Fruit fly (Drosophila melanogaster) whole organism, embryonic: ENCODE measurements around the gene ClpP.

Source experiments
- Blimp-1 ChIP-seq: fragments of 200-800 bp; sonication (Bioruptor generic); optimal IDR thresholded peaks from 3 replicates; lab custom pipeline; 2018; ENCODE audit warnings: missing biosample characterization, missing genetic modification characterization, mild to moderate bottlenecking, moderate library complexity, missing genetic modification reagents
- CG10267 ChIP-seq: fragments of 200-800 bp; sonication (Bioruptor generic); optimal IDR thresholded peaks from 2 replicates; lab custom pipeline; 2018; ENCODE audit warnings: missing biosample characterization, mild to moderate bottlenecking, missing genetic modification characterization, moderate library complexity
- CG10654 ChIP-seq: fragments of 200-800 bp; sonication (Bioruptor generic); optimal IDR thresholded peaks from 2 replicates; lab custom pipeline; 2016; ENCODE audit warnings: missing biosample characterization, missing genetic modification characterization
- CG11247 ChIP-seq: fragments of 200-800 bp; sonication (Bioruptor generic); IDR thresholded peaks from 2 replicates; pipeline ENCODE4 v1.3.6; 2022; ENCODE audit warnings: missing biosample characterization, missing genetic modification characterization
- CG11456 ChIP-seq: fragments of 200-800 bp; sonication (Bioruptor generic); IDR thresholded peaks from 3 replicates; pipeline ENCODE4 v1.3.6; 2022; ENCODE audit warnings: missing biosample characterization, missing genetic modification characterization
- CG12104 ChIP-seq: fragments of 200-800 bp; sonication (Bioruptor generic); optimal IDR thresholded peaks from 3 replicates; lab custom pipeline; 2016; ENCODE audit warnings: missing biosample characterization, missing genetic modification characterization
- CG13287 ChIP-seq: fragments of 200-800 bp; sonication (Bioruptor generic); IDR thresholded peaks from 2 replicates; pipeline ENCODE4 v1.3.6; 2022; ENCODE audit warnings: missing biosample characterization, missing genetic modification characterization; ENCODE audit not compliant: partially characterized antibody
- CG13624 ChIP-seq: fragments of 200-800 bp; sonication (Bioruptor generic); optimal IDR thresholded peaks from 2 replicates; lab custom pipeline; 2016; ENCODE audit warnings: missing biosample characterization, missing genetic modification characterization
- CG13775 ChIP-seq: fragments of 200-800 bp; sonication (Bioruptor generic); optimal IDR thresholded peaks from 3 replicates; lab custom pipeline; 2017; ENCODE audit warnings: missing biosample characterization, mild to moderate bottlenecking, missing genetic modification characterization
- CG14710 ChIP-seq: fragments of 200-800 bp; sonication (Bioruptor generic); optimal IDR thresholded peaks from 3 replicates; lab custom pipeline; 2019; ENCODE audit warnings: missing biosample characterization, mild to moderate bottlenecking, missing genetic modification characterization, moderate library complexity
- CG14965 ChIP-seq: fragments of 200-800 bp; sonication (Bioruptor generic); optimal IDR thresholded peaks from 2 replicates; lab custom pipeline; 2016; ENCODE audit warnings: missing biosample characterization, missing genetic modification characterization, borderline replicate concordance
- CG15479 ChIP-seq: fragments of 200-800 bp; sonication (Bioruptor generic); optimal IDR thresholded peaks from 3 replicates; lab custom pipeline; 2019; ENCODE audit warnings: missing biosample characterization, mild to moderate bottlenecking, missing genetic modification characterization, moderate library complexity
- CG15514 ChIP-seq: fragments of 200-800 bp; sonication (Bioruptor generic); optimal IDR thresholded peaks from 3 replicates; lab custom pipeline; 2017; ENCODE audit warnings: missing biosample characterization, missing genetic modification characterization, mild to moderate bottlenecking, moderate library complexity, missing genetic modification reagents
- CG15601 ChIP-seq: fragments of 200-800 bp; sonication (Bioruptor generic); optimal IDR thresholded peaks from 3 replicates; lab custom pipeline; 2019; ENCODE audit warnings: missing biosample characterization, mild to moderate bottlenecking, missing genetic modification characterization, moderate library complexity
- CG1603 ChIP-seq: fragments of 200-800 bp; sonication (Bioruptor generic); optimal IDR thresholded peaks from 2 replicates; lab custom pipeline; 2019; ENCODE audit warnings: missing biosample characterization, mild to moderate bottlenecking, missing genetic modification characterization, moderate library complexity
- CG17385 ChIP-seq: fragments of 200-800 bp; sonication (Bioruptor generic); optimal IDR thresholded peaks from 3 replicates; lab custom pipeline; 2018; ENCODE audit warnings: missing biosample characterization, mild to moderate bottlenecking, missing genetic modification characterization
- CG2116 ChIP-seq: fragments of 200-800 bp; sonication (Bioruptor generic); optimal IDR thresholded peaks from 3 replicates; lab custom pipeline; 2018; ENCODE audit warnings: missing biosample characterization, mild to moderate bottlenecking, missing genetic modification characterization
- CG34376 ChIP-seq: fragments of 200-800 bp; sonication (Bioruptor generic); optimal IDR thresholded peaks from 2 replicates; lab custom pipeline; 2018; ENCODE audit warnings: missing biosample characterization, mild to moderate bottlenecking, missing genetic modification characterization
- CG3726 ChIP-seq: fragments of 200-800 bp; sonication (Bioruptor generic); IDR thresholded peaks from 3 replicates; pipeline ENCODE4, ENCODE4 v1.3.6; 2022; ENCODE audit warnings: missing biosample characterization, missing genetic modification characterization
- CG6654 ChIP-seq: fragments of 200-800 bp; sonication (Bioruptor generic); optimal IDR thresholded peaks from 2 replicates; lab custom pipeline; 2017; ENCODE audit warnings: missing biosample characterization, mild to moderate bottlenecking, missing genetic modification characterization
- CG6683 ChIP-seq: fragments of 200-800 bp; sonication (Bioruptor generic); optimal IDR thresholded peaks from 2 replicates; lab custom pipeline; 2017; ENCODE audit warnings: missing biosample characterization, mild to moderate bottlenecking, missing genetic modification characterization, missing genetic modification reagents
- CG7839 ChIP-seq: fragments of 200-800 bp; sonication (Bioruptor generic); optimal IDR thresholded peaks from 3 replicates; lab custom pipeline; 2018; ENCODE audit warnings: missing biosample characterization, mild to moderate bottlenecking, missing genetic modification characterization, moderate library complexity
- CHES-1-like ChIP-seq: fragments of 200-800 bp; sonication (Bioruptor generic); optimal IDR thresholded peaks from 2 replicates; lab custom pipeline; 2016; ENCODE audit warnings: missing biosample characterization, missing genetic modification characterization
- CrebB ChIP-seq: fragments of 200-800 bp; sonication (Bioruptor generic); optimal IDR thresholded peaks from 3 replicates; lab custom pipeline; 2018; ENCODE audit warnings: missing biosample characterization, mild to moderate bottlenecking, missing genetic modification characterization
- Dfd ChIP-seq, 2 experiments: fragments of >200 bp; optimal IDR thresholded peaks; 2 replicates each; lab custom pipeline; 2017; ENCODE audit warnings: missing biosample characterization in 2 of 2, missing genetic modification characterization in 2 of 2
- Dip3 ChIP-seq: fragments of 200-800 bp; sonication (Bioruptor generic); optimal IDR thresholded peaks from 3 replicates; lab custom pipeline; 2016; ENCODE audit warnings: missing biosample characterization, missing genetic modification characterization
- Ets65A ChIP-seq: fragments of 200-800 bp; sonication (Bioruptor generic); peaks from one replicate; lab custom pipeline; 2016; ENCODE audit warnings: missing biosample characterization, missing genetic modification characterization
- Hand ChIP-seq: fragments of 200-800 bp; sonication (Bioruptor generic); optimal IDR thresholded peaks from 2 replicates; lab custom pipeline; 2017; ENCODE audit warnings: mild to moderate bottlenecking, missing biosample characterization, missing genetic modification reagents, missing genetic modification characterization
- HmgZ ChIP-seq: fragments of 200-800 bp; sonication (Bioruptor generic); optimal IDR thresholded peaks from 2 replicates; lab custom pipeline; 2018; ENCODE audit warnings: missing biosample characterization, mild to moderate bottlenecking, missing genetic modification characterization
- Hmr ChIP-seq: fragments of 200-800 bp; sonication (Bioruptor generic); optimal IDR thresholded peaks from 3 replicates; lab custom pipeline; 2017; ENCODE audit warnings: mild to moderate bottlenecking, missing biosample characterization, missing genetic modification reagents, missing genetic modification characterization
- Rx ChIP-seq: fragments of 200-800 bp; sonication (Bioruptor generic); IDR thresholded peaks from 2 replicates; pipeline ENCODE4 v1.3.6; 2022; ENCODE audit warnings: missing biosample characterization, missing genetic modification characterization
- TFAM ChIP-seq: fragments of 200-800 bp; sonication (Bioruptor generic); optimal IDR thresholded peaks from 2 replicates; lab custom pipeline; 2017; ENCODE audit warnings: missing biosample characterization, missing genetic modification characterization, inconsistent platforms
- bbx ChIP-seq: fragments of 200-800 bp; sonication (Bioruptor generic); IDR thresholded peaks from 2 replicates; pipeline ENCODE4 v1.3.6; 2022; ENCODE audit warnings: missing biosample characterization, missing genetic modification characterization; ENCODE audit not compliant: partially characterized antibody
- cato ChIP-seq: fragments of 200-800 bp; sonication (Bioruptor generic); optimal IDR thresholded peaks from 2 replicates; lab custom pipeline; 2016; ENCODE audit warnings: missing biosample characterization, missing genetic modification characterization, borderline replicate concordance
- da ChIP-seq: fragments of 200-800 bp; sonication (Bioruptor generic); optimal IDR thresholded peaks from 2 replicates; lab custom pipeline; 2016; ENCODE audit warnings: missing biosample characterization, missing genetic modification characterization
- danr ChIP-seq: fragments of 200-800 bp; sonication (Bioruptor generic); IDR thresholded peaks from 2 replicates; pipeline ENCODE4 v1.3.6; 2022; ENCODE audit warnings: missing biosample characterization, missing genetic modification characterization
- disco-r ChIP-seq: fragments of 200-800 bp; sonication (Bioruptor generic); optimal IDR thresholded peaks from 2 replicates; lab custom pipeline; 2016; ENCODE audit warnings: missing biosample characterization, missing genetic modification characterization
- dmrt11E ChIP-seq: fragments of 200-800 bp; sonication (Bioruptor generic); optimal IDR thresholded peaks from 3 replicates; lab custom pipeline; 2018; ENCODE audit warnings: missing biosample characterization, mild to moderate bottlenecking, missing genetic modification characterization, moderate library complexity
- ems ChIP-seq: fragments of 200-800 bp; sonication (Bioruptor generic); optimal IDR thresholded peaks from 3 replicates; lab custom pipeline; 2016; ENCODE audit warnings: missing biosample characterization, missing genetic modification characterization
- ewg ChIP-seq: fragments of 200-800 bp; sonication (Bioruptor generic); optimal IDR thresholded peaks from 3 replicates; lab custom pipeline; 2017; ENCODE audit warnings: mild to moderate bottlenecking, missing biosample characterization, missing genetic modification reagents, missing genetic modification characterization
- exex ChIP-seq: fragments of 200-800 bp; sonication (Bioruptor generic); optimal IDR thresholded peaks from 4 replicates; lab custom pipeline; 2018; ENCODE audit warnings: missing biosample characterization, mild to moderate bottlenecking, missing genetic modification characterization, moderate library complexity
- onecut ChIP-seq: fragments of 200-800 bp; sonication (Bioruptor generic); IDR thresholded peaks from 2 replicates; pipeline ENCODE4 v1.3.6; 2022; ENCODE audit warnings: missing biosample characterization, missing genetic modification characterization
- org-1 ChIP-seq: fragments of 200-800 bp; sonication (Bioruptor generic); optimal IDR thresholded peaks from 2 replicates; lab custom pipeline; 2017; ENCODE audit warnings: missing biosample characterization, missing genetic modification characterization
- repo ChIP-seq: fragments of 200-800 bp; sonication (Bioruptor generic); optimal IDR thresholded peaks from 2 replicates; lab custom pipeline; 2016; ENCODE audit warnings: missing biosample characterization, missing genetic modification characterization
- seq ChIP-seq: fragments of 200-800 bp; sonication (Bioruptor generic); IDR thresholded peaks from 2 replicates; pipeline ENCODE4 v1.3.6; 2022; ENCODE audit warnings: missing biosample characterization, missing genetic modification characterization
- stwl ChIP-seq: fragments of 200-800 bp; sonication (Bioruptor generic); optimal IDR thresholded peaks from 3 replicates; lab custom pipeline; 2018; ENCODE audit warnings: missing biosample characterization, mild to moderate bottlenecking, missing genetic modification characterization, moderate library complexity
- tap ChIP-seq: fragments of 200-800 bp; optimal IDR thresholded peaks from 3 replicates; lab custom pipeline; 2019; ENCODE audit warnings: missing biosample characterization, mild to moderate bottlenecking, missing genetic modification characterization, moderate library complexity
- trem ChIP-seq: fragments of 200-800 bp; optimal IDR thresholded peaks from 3 replicates; lab custom pipeline; 2019; ENCODE audit warnings: missing biosample characterization, mild to moderate bottlenecking, missing genetic modification characterization, moderate library complexity
- zen ChIP-seq: fragments of 200-800 bp; sonication (Bioruptor generic); optimal IDR thresholded peaks from 3 replicates; lab custom pipeline; 2018; ENCODE audit warnings: missing biosample characterization, mild to moderate bottlenecking, missing genetic modification characterization, moderate library complexity

The ClpP gene

DNA sequence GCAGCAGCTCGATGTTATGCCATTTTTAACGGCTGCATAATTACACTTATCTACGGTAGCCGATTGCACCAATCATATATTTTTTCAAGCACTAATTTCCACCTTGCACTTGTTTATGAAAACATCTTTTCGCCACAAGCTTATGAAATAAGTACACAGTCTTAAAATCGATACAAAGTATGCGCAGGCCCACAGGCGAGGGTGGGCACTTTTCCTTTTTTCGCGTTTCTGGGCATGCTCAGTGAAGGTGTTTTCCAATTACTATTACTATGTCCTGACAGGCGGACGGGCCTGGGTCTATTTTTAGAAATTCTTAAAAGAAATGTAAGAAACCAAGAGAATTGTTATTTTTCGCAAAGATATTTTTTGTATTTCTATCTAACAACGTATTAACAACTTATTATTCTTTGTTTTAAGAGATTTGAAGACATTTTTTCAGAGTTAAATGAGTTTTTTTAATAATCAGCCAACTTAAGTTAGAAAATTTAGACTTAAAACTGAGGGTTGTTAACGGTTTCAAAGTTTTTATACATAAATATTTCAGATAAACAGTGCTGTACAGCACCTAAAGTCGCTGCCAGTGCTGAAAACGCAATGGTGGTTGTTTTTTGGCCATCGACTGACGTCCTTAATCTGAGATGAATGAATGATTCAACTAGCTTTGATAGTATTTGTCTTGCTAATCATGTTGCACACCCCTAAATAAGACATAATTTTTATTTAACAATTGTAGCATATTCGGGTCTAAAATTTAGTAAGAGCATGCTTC lies 45.8 kb upstream of the ClpP start, which contains the start of gene Cdk5alpha (continued):
- peak; percentile 85 for TF ChIP-seq seq (GFP tag; lab: Robert Waterston, UW)
- peak; percentile 22; the same call in 1 of the 2 replicates for TF ChIP-seq CG13287 (GFP tag; lab: Robert Waterston, UW)
- peak; percentile 8 for TF ChIP-seq CG15514
- peak; percentile 31 for TF ChIP-seq trem (tag; lab: Kevin White, UChicago)
- TF ChIP-seq CrebB (tag; lab: Kevin White, UChicago): no peak
- no peak for TF ChIP-seq HmgZ (tag; lab: Kevin White, UChicago)
- TF ChIP-seq CG6683 (GFP tag; lab: Kevin White, UChicago): no peak
- peak; percentile 21 for TF ChIP-seq CHES-1-like (GFP tag; lab: Kevin White, UChicago)
- TF ChIP-seq CG11456 (GFP tag; lab: Robert Waterston, UW): no peak
- TF ChIP-seq CG10267 (tag; lab: Kevin White, UChicago): peak; percentile 92
- TF ChIP-seq bbx (GFP tag; lab: Robert Waterston, UW): peak; percentile 29
- TF ChIP-seq repo (GFP tag; lab: Kevin White, UChicago): no peak
- peak; percentile 95 for TF ChIP-seq ewg (GFP tag; lab: Kevin White, UChicago)
- TF ChIP-seq stwl: peak; percentile 98
- peak; percentile 17 for TF ChIP-seq ems
- no peak for TF ChIP-seq CG10654 (GFP tag; lab: Kevin White, UChicago)
- no peak for TF ChIP-seq CG34376 (GFP tag; lab: Kevin White, UChicago)
- TF ChIP-seq CG13624: peak; percentile 3
- peak; percentile 26 for TF ChIP-seq CG15601
- no peak for TF ChIP-seq Blimp-1 (GFP tag; lab: Kevin White, UChicago)
- no peak for TF ChIP-seq exex (tag; lab: Kevin White, UChicago)
- TF ChIP-seq dmrt11E (tag; lab: Kevin White, UChicago): no peak
- no peak for TF ChIP-seq TFAM (GFP tag; lab: Kevin White, UChicago)
- no peak for TF ChIP-seq da
- no peak for TF ChIP-seq CG13775 (GFP tag; lab: Kevin White, UChicago)
- TF ChIP-seq cato (GFP tag; lab: Kevin White, UChicago): no peak
- TF ChIP-seq disco-r (GFP tag; lab: Kevin White, UChicago): no peak
- no peak for TF ChIP-seq zen (tag; lab: Kevin White, UChicago)
- no peak for TF ChIP-seq CG12104 (GFP tag; lab: Kevin White, UChicago)
- peak; percentile 32 for TF ChIP-seq CG1603
- no peak for TF ChIP-seq tap (tag; lab: Kevin White, UChicago)
- no peak for TF ChIP-seq org-1 (GFP tag; lab: Kevin White, UChicago)
- no peak for TF ChIP-seq Hmr (GFP tag; lab: Kevin White, UChicago)
- no peak for TF ChIP-seq CG3726
- peak; percentile 18 for TF ChIP-seq CG2116
- TF ChIP-seq danr (GFP tag; lab: Robert Waterston, UW): no peak
- TF ChIP-seq Dip3 (GFP tag; lab: Kevin White, UChicago): no peak
- peak; percentile 92 for TF ChIP-seq onecut (GFP tag; lab: Robert Waterston, UW)
- TF ChIP-seq CG14710 (tag; lab: Kevin White, UChicago): peak; percentile 5
- no peak for TF ChIP-seq CG15479 (GFP tag; lab: Kevin White, UChicago)
- TF ChIP-seq Dfd (GFP tag; optimal IDR thresholded peaks at IDR 0.05; lab: Kevin White, UChicago): no peak
- TF ChIP-seq CG17385: no peak
- TF ChIP-seq CG6654: no peak
- TF ChIP-seq Hand (GFP tag; lab: Kevin White, UChicago): no peak
- TF ChIP-seq CG7839: no peak
- no peak for TF ChIP-seq CG14965 (GFP tag; lab: Kevin White, UChicago)
- TF ChIP-seq Ets65A (GFP tag; lab: Kevin White, UChicago): peak; percentile 79
- no peak for TF ChIP-seq CG11247 (GFP tag; lab: Robert Waterston, UW)
- TF ChIP-seq Rx (GFP tag; lab: Robert Waterston, UW): no peak
